Worm (Caenorhabditis elegans): Measurements from ENCODE around the gene ykt-6.

DNA sequence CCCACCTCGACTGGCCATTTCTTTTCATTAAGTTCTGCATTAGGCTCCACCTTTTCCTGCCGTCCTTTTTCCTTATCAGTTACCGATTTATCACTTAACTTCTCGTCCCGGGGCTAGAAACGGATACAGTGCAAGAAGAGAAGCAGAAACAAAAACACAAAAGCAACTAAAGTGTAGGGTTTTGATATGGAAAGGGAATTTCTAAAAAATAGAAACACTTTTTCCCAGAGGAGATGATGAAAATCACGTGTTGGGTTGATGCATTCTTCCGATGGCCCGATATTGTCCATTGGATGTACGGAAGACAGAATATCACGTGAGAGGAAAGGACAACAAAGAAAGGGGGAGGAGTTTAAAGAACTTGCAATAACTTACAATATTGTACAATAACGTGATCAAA lies 14.6 kb downstream of the ykt-6 start:
- TF ChIP-seq flt-1 (GFP tag; IDR thresholded peaks at IDR 0.05) (no peak), F13C5.2 (tag; optimal IDR thresholded peaks at IDR 0.05) (no peak), ceh-36 (tag; optimal IDR thresholded peaks at IDR 0.05) (no peak), ama-1 (optimal IDR thresholded peaks at IDR 0.05) (no peak), pes-1 (GFP tag; IDR thresholded peaks at IDR 0.05) (no peak), aly-1 (tag; optimal IDR thresholded peaks at IDR 0.05) (no peak), tbx-37 (GFP tag; conservative IDR thresholded peaks at IDR 0.05) (no peak), B0310.2 (tag; optimal IDR thresholded peaks at IDR 0.05) (no peak)
